Worm (Caenorhabditis elegans) whole organism, L4 larva: Measurements from ENCODE around the gene got-2.2.

ENCODE experiments used
- Y75B8A.6 ChIP-seq: fragments of 200-800 bp; sonication (Bioruptor generic); IDR thresholded peaks from 2 replicates; pipeline ENCODE4 v1.3.6; 2022; ENCODE audit warnings: missing genetic modification reagents, missing genetic modification characterization, missing compliant biosample characterization
- ZK546.5 ChIP-seq, 2 experiments: sonication (generic microtip); optimal IDR thresholded peaks; 2 replicates each; lab custom pipeline; 2017; ENCODE audit warnings: missing biosample characterization in 2 of 2, missing genetic modification characterization in 2 of 2
- dpl-1 ChIP-seq: fragments of 150-350 bp; optimal IDR thresholded peaks from 2 replicates; lab custom pipeline; 2014; ENCODE audit warnings: missing biosample characterization, missing genetic modification reagents, missing genetic modification characterization
- dve-1 ChIP-seq: sonication (generic microtip); optimal IDR thresholded peaks from 2 replicates; lab custom pipeline; 2017; ENCODE audit warnings: antibody characterized with exemption, mild to moderate bottlenecking, missing genetic modification characterization, missing compliant biosample characterization; ENCODE audit not compliant: insufficient read depth
- lsy-2 ChIP-seq, 2 experiments: fragments of 150-350 bp in 1 of 2; sonication (generic microtip) in 1 of 2; optimal IDR thresholded peaks; 2 replicates each; lab custom pipeline; 2014 to 2017; ENCODE audit warnings: missing biosample characterization in 2 of 2, missing genetic modification characterization in 2 of 2
- mdl-1 ChIP-seq, 2 experiments: fragments of 150-350 bp in 1 of 2; sonication (generic microtip) in 1 of 2; optimal IDR thresholded peaks; 2 replicates each; lab custom pipeline; 2014 to 2017; ENCODE audit warnings: missing biosample characterization in 2 of 2, missing genetic modification characterization in 2 of 2
- mep-1 ChIP-seq: fragments of 150-350 bp; sonication (generic microtip); optimal IDR thresholded peaks from 3 replicates; lab custom pipeline; 2014; ENCODE audit warnings: missing biosample characterization, missing genetic modification characterization
- nhr-11 ChIP-seq: fragments of 150-350 bp; optimal IDR thresholded peaks from 2 replicates; lab custom pipeline; 2014; ENCODE audit warnings: missing biosample characterization, missing genetic modification characterization
- nhr-42 ChIP-seq: fragments of 200-800 bp; sonication (Bioruptor generic); IDR thresholded peaks from 2 replicates; pipeline ENCODE4 v1.3.6; 2022; ENCODE audit warnings: missing genetic modification characterization, missing compliant biosample characterization
- nhr-76 ChIP-seq: fragments of 150-350 bp; optimal IDR thresholded peaks from 2 replicates; lab custom pipeline; 2014; ENCODE audit warnings: missing biosample characterization, missing genetic modification characterization
- tra-1 ChIP-seq: fragments of 200-800 bp; sonication (Bioruptor generic); IDR thresholded peaks from 2 replicates; pipeline ENCODE4 v1.3.6; 2022; ENCODE audit warnings: missing genetic modification reagents, missing genetic modification characterization, missing compliant biosample characterization
- unc-62 ChIP-seq, 3 experiments: fragments of 150-350 bp in 1 of 3; sonication (generic microtip); optimal IDR thresholded peaks in 2 of 3; peaks in 1 of 3; 1 replicate in 1 of 3; 2 replicates in 2 of 3; lab custom pipeline; 2014 to 2017; ENCODE audit warnings: missing biosample characterization in 3 of 3, missing genetic modification characterization in 3 of 3, missing genetic modification reagents in 3 of 3, missing genotype in 1 of 3

DNA sequence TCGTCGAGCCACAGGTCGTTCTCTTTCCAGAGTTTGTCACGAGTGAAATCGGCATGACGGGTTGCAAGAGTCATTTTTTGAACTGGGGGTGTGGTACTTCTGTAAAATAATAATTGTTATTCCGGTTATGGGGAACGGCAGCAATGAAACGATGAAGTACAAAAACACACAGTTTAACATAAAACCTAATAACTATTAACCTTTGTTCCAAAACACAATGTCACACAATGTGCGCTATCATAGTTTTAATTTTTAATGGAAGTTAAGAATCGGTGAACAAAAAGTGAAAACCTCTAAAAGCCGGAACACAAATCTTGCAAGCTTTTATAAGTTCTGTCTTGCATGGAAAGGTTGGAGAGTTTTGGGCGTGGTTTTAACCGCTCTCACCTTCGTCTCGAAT, 5.3 kb upstream of the got-2.2 start, which contains the start of gene hsp-43:
- TF ChIP-seq nhr-11 (tag; lab: Kevin White, UChicago) (no peak), unc-62 (GFP tag; optimal IDR thresholded peaks at IDR 0.05 in 1 of 2; lab: Kevin White, UChicago) (no peak), unc-62 (tag; optimal IDR thresholded peaks at IDR 0.05; lab: Kevin White, UChicago) (no peak), dpl-1 (GFP tag; lab: Kevin White, UChicago) (no peak), lsy-2 (tag; optimal IDR thresholded peaks at IDR 0.05; lab: Kevin White, UChicago) (no peak), mep-1 (no peak), ZK546.5 (tag; optimal IDR thresholded peaks at IDR 0.05; lab: Kevin White, UChicago) (no peak), dve-1 (tag; lab: Kevin White, UChicago) (no peak), nhr-76 (tag; lab: Kevin White, UChicago) (no peak), Y75B8A.6 (GFP tag; lab: Robert Waterston, UW) (no peak), nhr-42 (GFP tag; lab: Robert Waterston, UW) (no peak), tra-1 (GFP tag; lab: Robert Waterston, UW) (no peak), mdl-1 (tag; optimal IDR thresholded peaks at IDR 0.05; lab: Kevin White, UChicago) (no peak)
